Worm (Caenorhabditis elegans) whole organism, late embryonic: ENCODE measurements around the gene Y11D7A.7.

Experiments used
- C38D4.7 ChIP-seq: fragments of 200-800 bp; sonication (Bioruptor generic); optimal IDR thresholded peaks from 2 replicates; lab custom pipeline; 2018; ENCODE audit warnings: mild to moderate bottlenecking, missing genetic modification characterization, moderate library complexity, missing compliant biosample characterization
- F13H6.1 ChIP-seq: sonication (generic microtip); optimal IDR thresholded peaks from 2 replicates; lab custom pipeline; 2016; ENCODE audit warnings: missing genetic modification characterization, missing compliant biosample characterization
- K02D7.2 ChIP-seq: sonication (generic microtip); optimal IDR thresholded peaks from 2 replicates; lab custom pipeline; 2017; ENCODE audit warnings: mild to moderate bottlenecking, missing genetic modification characterization, missing compliant biosample characterization
- K09A11.1 ChIP-seq: sonication (generic microtip); optimal IDR thresholded peaks from 2 replicates; lab custom pipeline; 2017; ENCODE audit warnings: antibody characterized with exemption, mild to moderate bottlenecking, missing genetic modification characterization, missing compliant biosample characterization; ENCODE audit not compliant: insufficient read depth
- Y22D7AL.16 ChIP-seq: sonication (generic microtip); optimal IDR thresholded peaks from 2 replicates; lab custom pipeline; 2016; ENCODE audit warnings: missing genetic modification characterization, missing compliant biosample characterization
- ama-1 ChIP-seq: fragments of 150-350 bp; optimal IDR thresholded peaks from 2 replicates; lab custom pipeline; 2014
- ceh-14 ChIP-seq: sonication (generic microtip); optimal IDR thresholded peaks from 2 replicates; lab custom pipeline; 2016; ENCODE audit warnings: missing genotype, missing genetic modification characterization, missing compliant biosample characterization
- ceh-19 ChIP-seq: fragments of 200-800 bp; sonication (Bioruptor generic); optimal IDR thresholded peaks from 2 replicates; lab custom pipeline; 2018; ENCODE audit warnings: mild to moderate bottlenecking, missing genetic modification characterization, missing compliant biosample characterization
- ceh-24 ChIP-seq: sonication (generic microtip); optimal IDR thresholded peaks from 2 replicates; lab custom pipeline; 2016; ENCODE audit warnings: mild to moderate bottlenecking, missing genetic modification characterization, missing compliant biosample characterization
- ceh-31 ChIP-seq: sonication (generic microtip); optimal IDR thresholded peaks from 2 replicates; lab custom pipeline; 2016; ENCODE audit warnings: missing genetic modification characterization, missing compliant biosample characterization
- ceh-45 ChIP-seq: fragments of 200-800 bp; sonication (Bioruptor generic); IDR thresholded peaks from 2 replicates; pipeline ENCODE4 v1.3.6; 2022; ENCODE audit warnings: missing genetic modification reagents, missing genetic modification characterization, missing compliant biosample characterization
- ceh-48 ChIP-seq: sonication (generic microtip); optimal IDR thresholded peaks from 2 replicates; lab custom pipeline; 2016; ENCODE audit warnings: missing genetic modification characterization, inconsistent platforms, missing compliant biosample characterization
- elt-2 ChIP-seq: sonication (generic microtip); optimal IDR thresholded peaks from 2 replicates; lab custom pipeline; 2016; ENCODE audit warnings: missing genetic modification reagents, missing genetic modification characterization, missing compliant biosample characterization
- elt-4 ChIP-seq: sonication (generic microtip); optimal IDR thresholded peaks from 2 replicates; lab custom pipeline; 2016; ENCODE audit warnings: missing genetic modification characterization, missing compliant biosample characterization
- eyg-1 ChIP-seq: sonication (generic microtip); optimal IDR thresholded peaks from 2 replicates; lab custom pipeline; 2016; ENCODE audit warnings: missing genotype, missing genetic modification characterization, missing compliant biosample characterization
- fax-1 ChIP-seq: sonication (generic microtip); optimal IDR thresholded peaks from 2 replicates; lab custom pipeline; 2016; ENCODE audit warnings: missing genotype, missing genetic modification characterization, missing compliant biosample characterization
- fkh-10 ChIP-seq: fragments of 150-350 bp; optimal IDR thresholded peaks from 2 replicates; lab custom pipeline; 2014; ENCODE audit warnings: missing biosample characterization, missing genetic modification reagents, missing genetic modification characterization
- hlh-13 ChIP-seq: fragments of 200-800 bp; sonication (Bioruptor generic); optimal IDR thresholded peaks from 2 replicates; lab custom pipeline; 2018; ENCODE audit warnings: mild to moderate bottlenecking, missing genetic modification characterization, missing compliant biosample characterization
- hlh-30 ChIP-seq: sonication (generic microtip); optimal IDR thresholded peaks from 2 replicates; lab custom pipeline; 2017; ENCODE audit warnings: antibody characterized with exemption, missing genetic modification characterization, missing compliant biosample characterization; ENCODE audit not compliant: insufficient read depth
- hlh-6 ChIP-seq: sonication (generic microtip); optimal IDR thresholded peaks from 2 replicates; lab custom pipeline; 2016; ENCODE audit warnings: missing genotype, missing genetic modification characterization, missing compliant biosample characterization
- hlh-8 ChIP-seq: sonication (generic microtip); optimal IDR thresholded peaks from 2 replicates; lab custom pipeline; 2016; ENCODE audit warnings: missing genotype, missing genetic modification characterization, missing compliant biosample characterization
- lin-11 ChIP-seq: fragments of 200-800 bp; sonication (Bioruptor generic); optimal IDR thresholded peaks from 2 replicates; lab custom pipeline; 2018; ENCODE audit warnings: mild to moderate bottlenecking, missing genetic modification characterization, missing compliant biosample characterization
- madf-2 ChIP-seq: sonication (generic microtip); optimal IDR thresholded peaks from 2 replicates; lab custom pipeline; 2017; ENCODE audit warnings: missing genetic modification characterization, missing compliant biosample characterization
- mec-3 ChIP-seq: sonication (generic microtip); optimal IDR thresholded peaks from 2 replicates; lab custom pipeline; 2016; ENCODE audit warnings: borderline replicate concordance, missing genetic modification characterization, missing compliant biosample characterization
- nfya-1 ChIP-seq: sonication (generic microtip); optimal IDR thresholded peaks from 2 replicates; lab custom pipeline; 2017; ENCODE audit warnings: missing genetic modification characterization, mild to moderate bottlenecking, missing compliant biosample characterization, antibody characterized with exemption, moderate library complexity
- nhr-11 ChIP-seq: fragments of 150-350 bp; optimal IDR thresholded peaks from 2 replicates; lab custom pipeline; 2014; ENCODE audit warnings: missing biosample characterization, missing genetic modification characterization
- nhr-232 ChIP-seq: sonication (generic microtip); optimal IDR thresholded peaks from 2 replicates; lab custom pipeline; 2016; ENCODE audit warnings: missing genetic modification characterization, missing compliant biosample characterization
- odd-2 ChIP-seq: sonication (generic microtip); optimal IDR thresholded peaks from 2 replicates; lab custom pipeline; 2017; ENCODE audit warnings: antibody characterized with exemption, mild to moderate bottlenecking, missing genetic modification characterization, missing compliant biosample characterization
- pat-9 ChIP-seq: fragments of 200-800 bp; sonication (Bioruptor generic); optimal IDR thresholded peaks from 2 replicates; lab custom pipeline; 2018; ENCODE audit warnings: mild to moderate bottlenecking, missing genetic modification characterization, moderate library complexity, missing compliant biosample characterization
- pha-4 ChIP-seq: fragments of 150-350 bp; optimal IDR thresholded peaks from 2 replicates; lab custom pipeline; 2018; ENCODE audit warnings: missing biosample characterization, missing genetic modification reagents, missing genetic modification characterization
- pros-1 ChIP-seq: fragments of 150-350 bp; optimal IDR thresholded peaks from 2 replicates; lab custom pipeline; 2014; ENCODE audit warnings: missing biosample characterization, missing genetic modification reagents, missing genetic modification characterization
- ref-2 ChIP-seq: sonication (generic microtip); optimal IDR thresholded peaks from 2 replicates; lab custom pipeline; 2016; ENCODE audit warnings: missing genetic modification characterization, missing compliant biosample characterization
- sdc-2 ChIP-seq: sonication (generic microtip); optimal IDR thresholded peaks from 2 replicates; lab custom pipeline; 2016; ENCODE audit warnings: missing genotype, missing genetic modification characterization, missing compliant biosample characterization
- sox-2 ChIP-seq: fragments of 200-800 bp; sonication (Bioruptor generic); IDR thresholded peaks from 2 replicates; pipeline ENCODE4 v1.3.6; 2022; ENCODE audit warnings: missing genetic modification reagents, missing genetic modification characterization, missing compliant biosample characterization
- sox-4 ChIP-seq: sonication (generic microtip); optimal IDR thresholded peaks from 2 replicates; lab custom pipeline; 2017; ENCODE audit warnings: mild to moderate bottlenecking, missing genetic modification characterization, inconsistent platforms, missing compliant biosample characterization
- tbx-2 ChIP-seq: sonication (generic microtip); optimal IDR thresholded peaks from 2 replicates; lab custom pipeline; 2016; ENCODE audit warnings: missing genetic modification characterization, missing compliant biosample characterization
- tbx-7 ChIP-seq: sonication (generic microtip); optimal IDR thresholded peaks from 2 replicates; lab custom pipeline; 2016; ENCODE audit warnings: missing genotype, missing genetic modification characterization, missing compliant biosample characterization
- ttx-3 ChIP-seq: sonication (generic microtip); optimal IDR thresholded peaks from 2 replicates; lab custom pipeline; 2016; ENCODE audit warnings: missing genetic modification reagents, missing genetic modification characterization, missing compliant biosample characterization
- unc-3 ChIP-seq, 2 experiments: fragments of 200-800 bp in 1 of 2; sonication (Bioruptor generic) in 1 of 2; sonication (generic microtip) in 1 of 2; conservative IDR thresholded peaks in 1 of 2; optimal IDR thresholded peaks in 1 of 2; 2 replicates each; pipeline versions ENCODE4 v1.3.6 to Lab custom; 2016 to 2022; ENCODE audit warnings: missing compliant biosample characterization in 2 of 2, missing genetic modification characterization in 2 of 2, missing genetic modification reagents in 1 of 2
- unc-42 ChIP-seq: sonication (generic microtip); optimal IDR thresholded peaks from 2 replicates; lab custom pipeline; 2016; ENCODE audit warnings: missing genotype, missing genetic modification characterization, missing compliant biosample characterization
- zip-5 ChIP-seq: sonication (generic microtip); optimal IDR thresholded peaks from 2 replicates; lab custom pipeline; 2016; ENCODE audit warnings: missing genetic modification characterization, missing compliant biosample characterization

Y11D7A.7 gene

DNA sequence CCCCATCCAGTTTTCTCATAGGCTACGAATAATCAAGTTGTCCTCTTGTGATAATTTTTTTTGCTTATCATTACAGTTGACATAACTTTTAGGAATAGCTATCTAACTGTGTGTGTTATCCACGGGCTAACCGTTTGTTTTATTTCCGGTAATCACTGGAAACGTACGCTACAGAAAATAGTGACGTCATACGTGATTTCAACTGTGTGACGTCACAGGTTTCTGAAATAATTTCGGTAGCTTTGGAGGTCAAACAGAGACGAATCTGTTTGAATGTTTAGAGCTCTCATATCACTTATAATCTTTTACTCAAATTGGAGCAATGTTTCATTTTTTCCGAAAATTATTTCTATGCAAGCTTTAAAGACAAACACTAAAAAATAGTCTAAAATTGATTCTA, 7.5 kb downstream of the Y11D7A.7 start:
- no peak for TF ChIP-seq ceh-31 (tag; lab: Kevin White, UChicago)
- TF ChIP-seq hlh-13 (GFP tag; lab: Kevin White, UChicago): no peak
- TF ChIP-seq fkh-10 (GFP tag; lab: Kevin White, UChicago): no peak
- no peak for TF ChIP-seq nhr-232 (tag; lab: Kevin White, UChicago)
- no peak for TF ChIP-seq nhr-11 (tag; lab: Kevin White, UChicago)
- TF ChIP-seq ama-1 (lab: Kevin White, UChicago): no peak
- no peak for TF ChIP-seq ceh-48 (tag; lab: Kevin White, UChicago)
- TF ChIP-seq, all 69 proteins: peak for 0

DNA sequence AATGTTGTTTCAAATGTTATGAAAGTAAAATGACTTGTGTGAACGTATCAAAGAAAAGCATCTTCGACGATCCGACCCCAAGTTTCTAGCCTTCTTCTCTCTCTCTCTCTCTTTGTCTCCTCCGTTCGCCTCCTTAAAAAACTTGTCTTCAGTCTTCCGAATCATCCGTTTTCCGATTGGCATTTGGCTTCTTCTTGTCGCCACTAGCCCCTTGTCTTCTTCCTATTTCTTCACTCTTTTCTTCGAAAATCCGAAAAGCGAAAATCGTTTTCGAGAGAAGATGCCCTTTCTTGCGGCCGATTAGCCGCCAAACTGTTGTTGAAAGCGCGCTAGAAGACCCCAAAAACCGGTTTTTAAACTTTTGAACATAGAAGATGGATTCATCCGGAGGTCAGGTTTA, 9.2 kb downstream of the Y11D7A.7 start:
- TF ChIP-seq madf-2 (no peak), ceh-14 (tag; lab: Kevin White, UChicago) (no peak), ama-1 (lab: Kevin White, UChicago) (peak; percentile 25), sdc-2 (tag; lab: Kevin White, UChicago) (no peak), ceh-48 (tag; lab: Kevin White, UChicago) (no peak)

DNA sequence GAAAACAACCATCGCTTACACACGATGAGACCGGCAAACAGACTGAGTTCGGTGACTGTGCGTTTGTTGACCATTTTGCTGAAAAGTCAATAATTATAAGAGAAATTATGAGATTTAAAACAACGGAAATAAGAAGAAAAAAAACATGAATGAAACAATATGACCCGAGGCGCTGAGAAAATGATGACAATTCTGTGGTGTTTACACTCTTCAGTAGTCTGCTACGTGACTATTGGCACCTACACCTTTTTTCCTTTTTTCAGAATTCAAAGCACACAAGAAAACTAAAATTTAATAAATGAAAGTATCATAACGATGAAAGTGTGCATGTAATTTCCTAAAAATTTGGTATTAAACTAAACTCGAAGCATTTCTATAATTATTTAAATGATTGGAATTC, 10.4 kb downstream of the Y11D7A.7 start, which contains the start of gene Y11D7A.10:
Gene Y11D7A.10 (minus strand): TSS at position 82 of the 400 bp plus-strand sequence.
- TF ChIP-seq tbx-2 (tag; lab: Kevin White, UChicago): no peak
- TF ChIP-seq hlh-8 (tag; lab: Kevin White, UChicago): no peak
- no peak for TF ChIP-seq tbx-7 (tag; lab: Kevin White, UChicago)
- TF ChIP-seq K02D7.2: no peak
- no peak for TF ChIP-seq hlh-6 (tag; lab: Kevin White, UChicago)
- no peak for TF ChIP-seq unc-42 (tag; lab: Kevin White, UChicago)
- no peak for TF ChIP-seq ceh-19 (GFP tag; lab: Kevin White, UChicago)
- TF ChIP-seq eyg-1 (tag; lab: Kevin White, UChicago): no peak
- no peak for TF ChIP-seq fax-1 (tag; lab: Kevin White, UChicago)
- TF ChIP-seq K09A11.1 (tag; lab: Kevin White, UChicago): no peak
- no peak for TF ChIP-seq ceh-48 (tag; lab: Kevin White, UChicago)
- TF ChIP-seq F13H6.1: no peak
- no peak for TF ChIP-seq elt-2 (tag; lab: Kevin White, UChicago)
- no peak for TF ChIP-seq lin-11 (tag; lab: Kevin White, UChicago)
- no peak for TF ChIP-seq pha-4 (tag; lab: Kevin White, UChicago)
- no peak for TF ChIP-seq ceh-14 (tag; lab: Kevin White, UChicago)
- no peak for TF ChIP-seq C38D4.7
- no peak for TF ChIP-seq ttx-3 (tag; lab: Kevin White, UChicago)
- TF ChIP-seq hlh-13 (GFP tag; lab: Kevin White, UChicago): no peak
- TF ChIP-seq ref-2 (tag; lab: Kevin White, UChicago): no peak

ce11 chrIV:9260334-9260733, 11.0 kb downstream of the Y11D7A.7 start:
- TF ChIP-seq elt-2 (tag; lab: Kevin White, UChicago): no peak

DNA sequence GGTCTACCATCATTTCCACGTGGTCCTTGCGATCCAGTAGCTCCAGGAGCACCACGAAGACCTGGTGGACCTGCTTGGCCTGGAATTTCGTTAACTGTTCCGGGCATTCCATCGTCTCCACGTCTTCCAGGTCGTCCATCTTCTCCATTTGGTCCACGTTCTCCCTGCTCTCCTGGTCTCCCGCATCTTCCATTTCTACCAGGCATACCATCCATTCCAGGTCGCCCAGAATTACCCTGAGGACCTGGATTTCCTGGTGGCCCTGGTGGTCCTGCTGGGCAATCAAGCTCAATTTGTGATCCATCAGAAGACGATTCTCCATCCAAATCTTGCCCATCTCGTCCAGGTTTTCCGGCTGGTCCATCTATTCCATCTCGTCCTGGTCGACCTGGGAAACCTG, 11.5 kb downstream of the Y11D7A.7 start:
- TF ChIP-seq hlh-6 (tag; lab: Kevin White, UChicago): no peak
- no peak for TF ChIP-seq odd-2 (tag; lab: Kevin White, UChicago)
- peak; percentile 86 for TF ChIP-seq elt-4 (tag; lab: Kevin White, UChicago)
- peak; percentile 27 for TF ChIP-seq mec-3 (tag; lab: Kevin White, UChicago)
- TF ChIP-seq, all 69 proteins: peak for 2

- TF ChIP-seq sox-4 (tag; lab: Kevin White, UChicago): no peak
- no peak for TF ChIP-seq unc-3 (GFP tag; conservative IDR thresholded peaks at IDR 0.05; lab: Robert Waterston, UW)
- no peak for TF ChIP-seq unc-3 (tag; optimal IDR thresholded peaks at IDR 0.05; lab: Kevin White, UChicago)
- no peak for TF ChIP-seq ceh-31 (tag; lab: Kevin White, UChicago)
- TF ChIP-seq ceh-45 (GFP tag; lab: Robert Waterston, UW): no peak
- TF ChIP-seq pat-9 (tag; lab: Kevin White, UChicago): no peak
- no peak for TF ChIP-seq pha-4 (tag; lab: Kevin White, UChicago)
- TF ChIP-seq Y22D7AL.16 (tag; lab: Kevin White, UChicago): no peak
- no peak for TF ChIP-seq hlh-30 (tag; lab: Kevin White, UChicago)
- no peak for TF ChIP-seq ceh-48 (tag; lab: Kevin White, UChicago)
- TF ChIP-seq nfya-1 (tag; lab: Kevin White, UChicago): no peak
- TF ChIP-seq pros-1 (tag; lab: Kevin White, UChicago): no peak
- no peak for TF ChIP-seq ceh-24 (tag; lab: Kevin White, UChicago)
- no peak for TF ChIP-seq K02D7.2
- TF ChIP-seq unc-42 (tag; lab: Kevin White, UChicago): no peak
- TF ChIP-seq tbx-2 (tag; lab: Kevin White, UChicago): no peak
- no peak for TF ChIP-seq ttx-3 (tag; lab: Kevin White, UChicago)
- no peak for TF ChIP-seq zip-5 (tag; lab: Kevin White, UChicago)
- no peak for TF ChIP-seq sox-2 (GFP tag; lab: Robert Waterston, UW)
These were observed 12.4 kb downstream of the Y11D7A.7 start, which contains the start of gene col-120 for ce11 chrIV:9261687-9262086. col-120 (minus strand) TSS chrIV:9261787.
